Fruit fly (Drosophila melanogaster) whole organism, embryonic: ENCODE measurements around the gene CG3841.
A peak's percentile ranks its signal among the peaks of the same experiment; 100 is the strongest.

ENCODE experiments used
- B-H1 ChIP-seq: fragments of 200-800 bp; sonication (Bioruptor generic); IDR thresholded peaks from 3 replicates; pipeline ENCODE4 v1.3.6; 2022; ENCODE audit warnings: missing biosample characterization, missing genetic modification characterization
- Blimp-1 ChIP-seq: fragments of 200-800 bp; sonication (Bioruptor generic); optimal IDR thresholded peaks from 3 replicates; lab custom pipeline; 2018; ENCODE audit warnings: missing biosample characterization, missing genetic modification characterization, mild to moderate bottlenecking, moderate library complexity, missing genetic modification reagents
- CG10147 ChIP-seq: fragments of 200-800 bp; sonication (Bioruptor generic); optimal IDR thresholded peaks from 2 replicates; lab custom pipeline; 2019; ENCODE audit warnings: missing biosample characterization, mild to moderate bottlenecking, missing genetic modification characterization, moderate library complexity
- CG10366 ChIP-seq: fragments of 200-800 bp; sonication (Bioruptor generic); IDR thresholded peaks from 2 replicates; pipeline ENCODE4 v1.3.6; 2022; ENCODE audit warnings: missing biosample characterization, missing genetic modification characterization
- CG10431 ChIP-seq: fragments of 200-800 bp; sonication (Bioruptor generic); optimal IDR thresholded peaks from 3 replicates; lab custom pipeline; 2018; ENCODE audit warnings: missing biosample characterization, mild to moderate bottlenecking, missing genetic modification characterization
- CG10462 ChIP-seq: fragments of 200-800 bp; sonication (Bioruptor generic); optimal IDR thresholded peaks from 2 replicates; lab custom pipeline; 2016; ENCODE audit warnings: missing biosample characterization, missing genetic modification characterization
- CG11560 ChIP-seq: fragments of 200-800 bp; sonication (Bioruptor generic); IDR thresholded peaks from 3 replicates; pipeline ENCODE4 v1.3.6; 2022; ENCODE audit warnings: missing biosample characterization, missing genetic modification characterization
- CG11723 ChIP-seq: fragments of 200-800 bp; sonication (Bioruptor generic); optimal IDR thresholded peaks from 2 replicates; lab custom pipeline; 2017; ENCODE audit warnings: missing biosample characterization, mild to moderate bottlenecking, missing genetic modification characterization
- CG12769 ChIP-seq: fragments of 200-800 bp; sonication (Bioruptor generic); optimal IDR thresholded peaks from 2 replicates; lab custom pipeline; 2019; ENCODE audit warnings: missing biosample characterization, mild to moderate bottlenecking, missing genetic modification characterization, moderate library complexity
- CG13424 ChIP-seq: fragments of 200-800 bp; sonication (Bioruptor generic); optimal IDR thresholded peaks from 2 replicates; lab custom pipeline; 2019; ENCODE audit warnings: missing biosample characterization, mild to moderate bottlenecking, missing genetic modification characterization, moderate library complexity
- CG14050 ChIP-seq: fragments of 200-800 bp; sonication (Bioruptor generic); IDR thresholded peaks from 3 replicates; pipeline ENCODE4 v1.3.6; 2022; ENCODE audit warnings: missing biosample characterization, missing genetic modification characterization
- CG14710 ChIP-seq: fragments of 200-800 bp; sonication (Bioruptor generic); optimal IDR thresholded peaks from 3 replicates; lab custom pipeline; 2019; ENCODE audit warnings: missing biosample characterization, mild to moderate bottlenecking, missing genetic modification characterization, moderate library complexity
- CG15514 ChIP-seq: fragments of 200-800 bp; sonication (Bioruptor generic); optimal IDR thresholded peaks from 3 replicates; lab custom pipeline; 2017; ENCODE audit warnings: missing biosample characterization, missing genetic modification characterization, mild to moderate bottlenecking, moderate library complexity, missing genetic modification reagents
- CG16863 ChIP-seq: fragments of 200-800 bp; sonication (Bioruptor generic); optimal IDR thresholded peaks from 3 replicates; lab custom pipeline; 2016; ENCODE audit warnings: missing biosample characterization, missing genetic modification characterization
- CG18011 ChIP-seq: fragments of 200-800 bp; sonication (Bioruptor generic); optimal IDR thresholded peaks from 2 replicates; lab custom pipeline; 2017; ENCODE audit warnings: missing biosample characterization, missing genetic modification characterization, mild to moderate bottlenecking, moderate library complexity, missing genotype
- CG18619 ChIP-seq: fragments of 200-800 bp; sonication (Bioruptor generic); optimal IDR thresholded peaks from 3 replicates; lab custom pipeline; 2017; ENCODE audit warnings: missing biosample characterization, mild to moderate bottlenecking, missing genetic modification characterization
- CG18764 ChIP-seq: fragments of 200-800 bp; sonication (Bioruptor generic); optimal IDR thresholded peaks from 3 replicates; lab custom pipeline; 2016; ENCODE audit warnings: missing biosample characterization, missing genetic modification characterization
- CG2116 ChIP-seq: fragments of 200-800 bp; sonication (Bioruptor generic); optimal IDR thresholded peaks from 3 replicates; lab custom pipeline; 2018; ENCODE audit warnings: missing biosample characterization, mild to moderate bottlenecking, missing genetic modification characterization
- CG4282 ChIP-seq: fragments of 200-800 bp; sonication (Bioruptor generic); optimal IDR thresholded peaks from 2 replicates; lab custom pipeline; 2016; ENCODE audit warnings: missing biosample characterization, missing genetic modification characterization
- CG4820 ChIP-seq: fragments of 200-800 bp; sonication (Bioruptor generic); optimal IDR thresholded peaks from 3 replicates; lab custom pipeline; 2016; ENCODE audit warnings: missing biosample characterization, missing genetic modification characterization
- CG6175 ChIP-seq: fragments of 200-800 bp; sonication (Bioruptor generic); IDR thresholded peaks from 3 replicates; pipeline ENCODE4 v1.3.6; 2022; ENCODE audit warnings: missing biosample characterization, missing genetic modification characterization
- CG6254 ChIP-seq: fragments of 200-800 bp; sonication (Bioruptor generic); optimal IDR thresholded peaks from 3 replicates; lab custom pipeline; 2017; ENCODE audit warnings: mild to moderate bottlenecking, missing biosample characterization, missing genetic modification reagents, missing genetic modification characterization
- CG7271 ChIP-seq: fragments of 200-800 bp; sonication (Bioruptor generic); optimal IDR thresholded peaks from 2 replicates; lab custom pipeline; 2018; ENCODE audit warnings: missing biosample characterization, mild to moderate bottlenecking, missing genetic modification characterization, moderate library complexity
- D ChIP-seq, 2 experiments: fragments of 200-800 bp in 1 of 2; fragments of >200 bp in 1 of 2; sonication (Bioruptor generic) in 1 of 2; optimal IDR thresholded peaks; 2 replicates in 1 of 2; 3 replicates in 1 of 2; lab custom pipeline; 2017; ENCODE audit warnings: mild to moderate bottlenecking in 1 of 2, missing biosample characterization in 1 of 2, missing genetic modification characterization in 1 of 2, missing genetic modification reagents in 1 of 2
- Dfd ChIP-seq, 2 experiments: fragments of >200 bp; optimal IDR thresholded peaks; 2 replicates each; lab custom pipeline; 2017; ENCODE audit warnings: missing biosample characterization in 2 of 2, missing genetic modification characterization in 2 of 2
- Dip2 ChIP-seq: fragments of 200-800 bp; sonication (Bioruptor generic); IDR thresholded peaks from 2 replicates; pipeline ENCODE4 v1.3.6; 2022; ENCODE audit warnings: missing biosample characterization, missing genetic modification characterization
- Doc2 ChIP-seq: fragments of 200-800 bp; sonication (Bioruptor generic); IDR thresholded peaks from 2 replicates; pipeline ENCODE4 v1.3.6; 2022; ENCODE audit warnings: missing biosample characterization, missing genetic modification characterization
- Drgx ChIP-seq: fragments of 200-800 bp; sonication (Bioruptor generic); IDR thresholded peaks from 2 replicates; pipeline ENCODE4 v1.3.6; 2022; ENCODE audit warnings: missing biosample characterization, missing genetic modification characterization
- E2f2 ChIP-seq: fragments of 200-800 bp; sonication (Bioruptor generic); IDR thresholded peaks from 2 replicates; pipeline ENCODE4 v1.3.6; 2022; ENCODE audit warnings: missing biosample characterization, missing genetic modification characterization
- H2.0 ChIP-seq: fragments of 200-800 bp; sonication (Bioruptor generic); IDR thresholded peaks from 2 replicates; pipeline ENCODE4 v1.3.6; 2022; ENCODE audit warnings: missing biosample characterization, missing genetic modification characterization
- Ptx1 ChIP-seq: fragments of 200-800 bp; sonication (Bioruptor generic); IDR thresholded peaks from 2 replicates; pipeline ENCODE4 v1.3.6; 2022; ENCODE audit warnings: missing biosample characterization, missing genetic modification characterization
- Ravus ChIP-seq: fragments of 200-800 bp; sonication (Bioruptor generic); IDR thresholded peaks from 2 replicates; pipeline ENCODE4 v1.3.6; 2022; ENCODE audit warnings: missing biosample characterization, missing genetic modification characterization
- ac ChIP-seq: fragments of 200-800 bp; sonication (Bioruptor generic); optimal IDR thresholded peaks from 3 replicates; lab custom pipeline; 2017; ENCODE audit warnings: missing biosample characterization, mild to moderate bottlenecking, missing genetic modification characterization
- bigmax ChIP-seq: fragments of 200-800 bp; sonication (Bioruptor generic); optimal IDR thresholded peaks from 2 replicates; lab custom pipeline; 2018; ENCODE audit warnings: missing biosample characterization, mild to moderate bottlenecking, missing genetic modification characterization
- cato ChIP-seq: fragments of 200-800 bp; sonication (Bioruptor generic); optimal IDR thresholded peaks from 2 replicates; lab custom pipeline; 2016; ENCODE audit warnings: missing biosample characterization, missing genetic modification characterization, borderline replicate concordance
- gro ChIP-seq: fragments of 200-800 bp; sonication (Bioruptor generic); optimal IDR thresholded peaks from 2 replicates; lab custom pipeline; 2016; ENCODE audit warnings: missing biosample characterization, missing genetic modification characterization
- lilli ChIP-seq: fragments of 200-800 bp; sonication (Bioruptor generic); optimal IDR thresholded peaks from 3 replicates; lab custom pipeline; 2016; ENCODE audit warnings: missing biosample characterization, missing genetic modification characterization
- lola ChIP-seq, 3 experiments: fragments of >200 bp in 2 of 3; fragments of 200-800 bp in 1 of 3; sonication (Bioruptor generic) in 1 of 3; optimal IDR thresholded peaks; 2 replicates each; lab custom pipeline; 2017 to 2019; ENCODE audit warnings: missing biosample characterization in 3 of 3, missing genetic modification characterization in 3 of 3, mild to moderate bottlenecking in 1 of 3, moderate library complexity in 1 of 3
- mam ChIP-seq: fragments of 200-800 bp; sonication (Bioruptor generic); optimal IDR thresholded peaks from 3 replicates; lab custom pipeline; 2016; ENCODE audit warnings: missing biosample characterization, missing genetic modification characterization
- mirr ChIP-seq: fragments of 200-800 bp; sonication (Bioruptor generic); optimal IDR thresholded peaks from 3 replicates; lab custom pipeline; 2018; ENCODE audit warnings: missing biosample characterization, mild to moderate bottlenecking, missing genetic modification characterization
- nerfin-2 ChIP-seq: fragments of 200-800 bp; sonication (Bioruptor generic); IDR thresholded peaks from 2 replicates; pipeline ENCODE4 v1.3.6; 2022; ENCODE audit warnings: missing biosample characterization, missing genetic modification characterization; ENCODE audit not compliant: partially characterized antibody
- pnt ChIP-seq: fragments of 200-800 bp; sonication (Bioruptor generic); optimal IDR thresholded peaks from 3 replicates; lab custom pipeline; 2016; ENCODE audit warnings: missing biosample characterization, missing genetic modification characterization
- pros ChIP-seq: fragments of 200-800 bp; sonication (Bioruptor generic); optimal IDR thresholded peaks from 3 replicates; lab custom pipeline; 2019; ENCODE audit warnings: missing biosample characterization, mild to moderate bottlenecking, missing genetic modification characterization, moderate library complexity
- ranshi ChIP-seq: fragments of 200-800 bp; sonication (Bioruptor generic); IDR thresholded peaks from 2 replicates; pipeline ENCODE4 v1.3.6; 2022; ENCODE audit warnings: missing biosample characterization, missing genetic modification characterization
- salm ChIP-seq: fragments of 200-800 bp; sonication (Bioruptor generic); optimal IDR thresholded peaks from 2 replicates; lab custom pipeline; 2018; ENCODE audit warnings: missing biosample characterization, mild to moderate bottlenecking, missing genetic modification characterization
- slou ChIP-seq: fragments of 200-800 bp; sonication (Bioruptor generic); optimal IDR thresholded peaks from 3 replicates; lab custom pipeline; 2016; ENCODE audit warnings: missing biosample characterization, missing genetic modification characterization
- slp2 ChIP-seq: fragments of 200-800 bp; sonication (Bioruptor generic); optimal IDR thresholded peaks from 2 replicates; lab custom pipeline; 2016; ENCODE audit warnings: missing biosample characterization, missing genetic modification characterization
- sob ChIP-seq: fragments of 200-800 bp; sonication (Bioruptor generic); IDR thresholded peaks from 2 replicates; pipeline ENCODE4 v1.3.6; 2022; ENCODE audit warnings: missing biosample characterization, missing genetic modification characterization
- tgo ChIP-seq: fragments of 200-800 bp; sonication (Bioruptor generic); IDR thresholded peaks from 3 replicates; pipeline ENCODE4 v1.3.6; 2022; ENCODE audit warnings: missing biosample characterization, missing genetic modification characterization
- trem ChIP-seq: fragments of 200-800 bp; optimal IDR thresholded peaks from 3 replicates; lab custom pipeline; 2019; ENCODE audit warnings: missing biosample characterization, mild to moderate bottlenecking, missing genetic modification characterization, moderate library complexity
- zen ChIP-seq: fragments of 200-800 bp; sonication (Bioruptor generic); optimal IDR thresholded peaks from 3 replicates; lab custom pipeline; 2018; ENCODE audit warnings: missing biosample characterization, mild to moderate bottlenecking, missing genetic modification characterization, moderate library complexity

CG3841 gene

dm6 chr2L:9613006-9613690 is 23.9 kb downstream of the CG3841 start, which contains the start of gene Trx2 (continued):
- TF ChIP-seq lola (GFP tag; optimal IDR thresholded peaks at IDR 0.05; lab: Kevin White, UChicago) (peak in 1 of 3 experiments; percentile 31), Ravus (GFP tag; lab: Robert Waterston, UW) (no peak), Blimp-1 (GFP tag; lab: Kevin White, UChicago) (no peak), CG4282 (no peak), Drgx (peak; percentile 12; the same call in 1 of the 2 replicates), pnt (GFP tag; lab: Kevin White, UChicago) (no peak), nerfin-2 (no peak), CG18011 (GFP tag; lab: Kevin White, UChicago) (no peak), CG14050 (GFP tag; lab: Robert Waterston, UW) (no peak), tgo (GFP tag; lab: Robert Waterston, UW) (no peak), zen (no peak), CG2116 (GFP tag; lab: Kevin White, UChicago) (peak; percentile 97), Dfd (GFP tag; optimal IDR thresholded peaks at IDR 0.05; lab: Kevin White, UChicago) (no peak), CG10366 (no peak), mam (GFP tag; lab: Kevin White, UChicago) (no peak), CG16863 (GFP tag; lab: Kevin White, UChicago) (no peak), pros (GFP tag; lab: Kevin White, UChicago) (no peak), CG11560 (tag; lab: Robert Waterston, UW) (no peak), mirr (peak; percentile 67), ac (peak; percentile 7), CG10431 (no peak), Dip2 (GFP tag; lab: Robert Waterston, UW) (peak; percentile 88; the same call in 1 of the 2 replicates), CG7271 (tag; lab: Kevin White, UChicago) (no peak), H2.0 (no peak), CG10462 (no peak), slou (GFP tag; lab: Kevin White, UChicago) (no peak), CG18764 (GFP tag; lab: Kevin White, UChicago) (no peak), trem (tag; lab: Kevin White, UChicago) (no peak), CG18619 (GFP tag; lab: Kevin White, UChicago) (no peak), CG13424 (no peak), B-H1 (GFP tag; lab: Robert Waterston, UW) (no peak; the same call in 2 of the 3 replicates), Doc2 (GFP tag; lab: Robert Waterston, UW) (no peak), CG12769 (tag; lab: Kevin White, UChicago) (peak; percentile 46), CG6175 (no peak), CG4820 (GFP tag; lab: Kevin White, UChicago) (no peak), gro (peak; percentile 56), salm (tag; lab: Kevin White, UChicago) (no peak)
- TF ChIP-seq, all 482 proteins: peak for 129

- no peak for TF ChIP-seq CG10147 (GFP tag; lab: Kevin White, UChicago)
- peak; percentile 17; the same call in 1 of the 2 replicates for TF ChIP-seq E2f2
- no peak for TF ChIP-seq CG11723 (GFP tag; lab: Kevin White, UChicago)
- TF ChIP-seq ranshi = 0 out of 2 replicates have a peak, but pooled peaks have one; percentile 38
- TF ChIP-seq sob (GFP tag; lab: Robert Waterston, UW) = peak; percentile 44; the same call in 1 of the 2 replicates
- no peak for TF ChIP-seq cato (GFP tag; lab: Kevin White, UChicago)
- no peak for TF ChIP-seq Ptx1
- TF ChIP-seq slp2 (GFP tag; lab: Kevin White, UChicago) = no peak
- peak; percentile 25 for TF ChIP-seq CG14710 (tag; lab: Kevin White, UChicago)
- peak; percentile 99 for TF ChIP-seq CG6254 (GFP tag; lab: Kevin White, UChicago)
- peak; percentile 95 for TF ChIP-seq CG15514 (GFP tag; lab: Kevin White, UChicago)
- TF ChIP-seq trem (tag; lab: Kevin White, UChicago) = peak; percentile 41
- no peak for TF ChIP-seq D (optimal IDR thresholded peaks at IDR 0.05; lab: Kevin White, UChicago)
- peak; percentile 16 for TF ChIP-seq D (GFP tag; optimal IDR thresholded peaks at IDR 0.05; lab: Kevin White, UChicago)
- no peak for TF ChIP-seq tgo (GFP tag; lab: Robert Waterston, UW)
- TF ChIP-seq bigmax = peak; percentile 83
- peak; percentile 22 for TF ChIP-seq lilli (GFP tag; lab: Kevin White, UChicago)
These were observed 24.6 kb downstream of the CG3841 start for dm6 chr2L:9613922-9614321.
